Worm (Caenorhabditis elegans) whole organism, L3 larva: ENCODE data around the gene srbc-41.

Source experiments
- R02D3.7 ChIP-seq: fragments of 150-350 bp; optimal IDR thresholded peaks from 2 replicates; lab custom pipeline; 2014; ENCODE audit warnings: missing biosample characterization, missing genetic modification characterization
- ceh-28 ChIP-seq: fragments of 150-350 bp; optimal IDR thresholded peaks from 2 replicates; lab custom pipeline; 2014; ENCODE audit warnings: missing biosample characterization, missing genetic modification reagents, missing genetic modification characterization
- daf-12 ChIP-seq: fragments of 150-350 bp; optimal IDR thresholded peaks from 2 replicates; lab custom pipeline; 2014; ENCODE audit warnings: missing biosample characterization, missing genetic modification reagents, missing genetic modification characterization
- elt-2 ChIP-seq: sonication (generic microtip); optimal IDR thresholded peaks from 2 replicates; lab custom pipeline; 2016; ENCODE audit warnings: missing genetic modification reagents, mild to moderate bottlenecking, missing genetic modification characterization, missing compliant biosample characterization
- fos-1 ChIP-seq: fragments of 150-350 bp; optimal IDR thresholded peaks from 2 replicates; lab custom pipeline; 2014; ENCODE audit warnings: missing biosample characterization, missing genetic modification characterization
- hmg-11 ChIP-seq: sonication (generic microtip); optimal IDR thresholded peaks from 2 replicates; lab custom pipeline; 2016; ENCODE audit warnings: missing genetic modification characterization, missing compliant biosample characterization
- lin-39 ChIP-seq: fragments of 150-350 bp; optimal IDR thresholded peaks from 2 replicates; lab custom pipeline; 2018; ENCODE audit warnings: missing biosample characterization, missing genetic modification reagents, missing genetic modification characterization
- nhr-11 ChIP-seq: fragments of 150-350 bp; optimal IDR thresholded peaks from 2 replicates; lab custom pipeline; 2014; ENCODE audit warnings: missing biosample characterization, missing genetic modification characterization
- nhr-28 ChIP-seq: fragments of 150-350 bp; optimal IDR thresholded peaks from 2 replicates; lab custom pipeline; 2014; ENCODE audit warnings: missing biosample characterization, missing genetic modification characterization
- nhr-77 ChIP-seq: fragments of 150-350 bp; optimal IDR thresholded peaks from 2 replicates; lab custom pipeline; 2014; ENCODE audit warnings: missing biosample characterization, missing genetic modification characterization
- skn-1 ChIP-seq: fragments of 150-350 bp; optimal IDR thresholded peaks from 2 replicates; lab custom pipeline; 2014; ENCODE audit warnings: missing biosample characterization, missing genetic modification characterization
- ztf-11 ChIP-seq: fragments of 150-350 bp; optimal IDR thresholded peaks from 2 replicates; lab custom pipeline; 2014; ENCODE audit warnings: missing biosample characterization, missing genetic modification characterization

ce11 chrV:1643886-1644285 lies 29.3 kb upstream of the srbc-41 start, which contains the start of gene alh-2:
- TF ChIP-seq lin-39 (tag; lab: Kevin White, UChicago) (no peak), R02D3.7 (no peak), daf-12 (tag; lab: Kevin White, UChicago) (no peak), nhr-28 (tag; lab: Kevin White, UChicago) (no peak), nhr-11 (tag; lab: Kevin White, UChicago) (no peak), ztf-11 (tag; lab: Kevin White, UChicago) (no peak), elt-2 (tag; lab: Kevin White, UChicago) (no peak), skn-1 (tag; lab: Kevin White, UChicago) (no peak), nhr-77 (tag; lab: Kevin White, UChicago) (no peak), ceh-28 (tag; lab: Kevin White, UChicago) (no peak), fos-1 (tag; lab: Kevin White, UChicago) (no peak), hmg-11 (no peak)
